Worm (Caenorhabditis elegans): ENCODE data around the gene C49F8.1.

C49F8.1 gene

DNA sequence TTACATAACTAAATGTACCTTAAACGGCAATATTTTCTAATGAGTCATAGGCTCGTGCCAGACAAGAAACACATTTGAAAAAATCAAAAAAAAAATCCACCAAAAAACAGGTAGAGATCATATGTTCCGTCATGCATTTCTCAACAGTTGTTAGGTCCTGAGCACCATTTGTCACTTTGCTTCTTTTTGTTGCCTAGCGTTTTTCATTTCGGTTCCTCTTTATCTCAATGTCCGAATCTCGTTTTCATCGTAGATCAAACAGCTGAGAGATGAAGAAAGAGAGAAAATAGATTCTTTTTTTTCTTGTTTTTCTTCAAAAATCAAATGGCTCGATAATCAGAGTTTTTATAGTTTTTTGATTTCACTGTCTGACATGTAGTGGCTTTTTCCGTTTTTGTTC, 23.8 kb downstream of the C49F8.1 start:
- TF ChIP-seq unc-120 (tag; optimal IDR thresholded peaks at IDR 0.05; ENCODE audit: poor library complexity, severe bottlenecking) (peak; percentile 32), nhr-237 (tag; optimal IDR thresholded peaks at IDR 0.05) (no peak), drap-1 (GFP tag; optimal IDR thresholded peaks at IDR 0.05) (no peak), unc-62 (GFP tag; optimal IDR thresholded peaks at IDR 0.05) (peak; percentile 6), hlh-1 (tag; optimal IDR thresholded peaks at IDR 0.05) (peak; percentile 48), nhr-2 (tag; optimal IDR thresholded peaks at IDR 0.05) (no peak), mls-2 (tag; optimal IDR thresholded peaks at IDR 0.05) (no peak), nhr-28 (tag; optimal IDR thresholded peaks at IDR 0.05) (no peak)

- TF ChIP-seq sptf-1 (tag; optimal IDR thresholded peaks at IDR 0.05) (no peak), blmp-1 (tag; optimal IDR thresholded peaks at IDR 0.05) (no peak), mls-2 (tag; optimal IDR thresholded peaks at IDR 0.05) (no peak), elt-3 (tag; optimal IDR thresholded peaks at IDR 0.05) (no peak), ces-1 (GFP tag; optimal IDR thresholded peaks at IDR 0.05) (no peak), flh-1 (GFP tag; optimal IDR thresholded peaks at IDR 0.05) (no peak), sem-2 (GFP tag; optimal IDR thresholded peaks at IDR 0.05) (no peak), lin-32 (GFP tag; optimal IDR thresholded peaks at IDR 0.05) (no peak), nhr-2 (tag; optimal IDR thresholded peaks at IDR 0.05) (no peak), cnd-1 (tag; optimal IDR thresholded peaks at IDR 0.05) (no peak), hlh-1 (tag; optimal IDR thresholded peaks at IDR 0.05) (no peak), tbx-8 (GFP tag; optimal IDR thresholded peaks at IDR 0.05) (no peak)
These were observed 25.7 kb downstream of the C49F8.1 start for ce11 chrX:13339029-13339626.

DNA sequence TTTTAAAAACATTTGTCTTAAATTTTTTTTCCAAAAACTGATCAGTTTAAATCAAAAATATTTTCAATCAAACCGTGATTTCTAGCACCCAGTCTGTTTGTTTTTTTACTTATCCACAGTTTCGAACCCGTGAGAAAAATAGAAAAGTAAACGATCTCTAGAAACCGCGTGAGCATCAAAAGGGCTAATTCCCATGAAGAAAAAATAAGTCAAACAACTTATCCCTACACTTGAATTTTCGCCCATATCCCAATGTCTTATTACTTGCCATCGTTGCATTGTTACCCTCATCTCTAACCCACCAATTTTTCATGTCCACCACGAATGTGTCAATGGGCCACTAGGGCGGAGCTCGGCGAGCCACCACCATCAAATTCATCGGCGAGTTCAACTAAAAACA, 27.1 kb downstream of the C49F8.1 start, which contains the start of gene ptr-24:
ptr-24 (plus strand) TSS at position 301 of the 400 bp plus-strand sequence.
- TF ChIP-seq lin-32 (GFP tag; optimal IDR thresholded peaks at IDR 0.05) (no peak), ztf-11 (tag; optimal IDR thresholded peaks at IDR 0.05) (no peak), mab-5 (tag; optimal IDR thresholded peaks at IDR 0.05) (no peak), mls-2 (tag; optimal IDR thresholded peaks at IDR 0.05) (no peak), nhr-2 (tag; optimal IDR thresholded peaks at IDR 0.05) (no peak), ceh-83 (GFP tag; optimal IDR thresholded peaks at IDR 0.05) (no peak), pha-4 (tag; optimal IDR thresholded peaks at IDR 0.05) (no peak), nhr-12 (tag; optimal IDR thresholded peaks at IDR 0.05) (no peak), unc-120 (tag; optimal IDR thresholded peaks at IDR 0.05; ENCODE audit: poor library complexity, severe bottlenecking) (no peak), bed-3 (GFP tag; optimal IDR thresholded peaks at IDR 0.05) (no peak), nhr-76 (tag; optimal IDR thresholded peaks at IDR 0.05) (no peak), nhr-237 (tag; optimal IDR thresholded peaks at IDR 0.05) (no peak), unc-39 (tag; optimal IDR thresholded peaks at IDR 0.05) (no peak), snpc-4 (tag; optimal IDR thresholded peaks at IDR 0.05) (no peak), zip-8 (tag; optimal IDR thresholded peaks at IDR 0.05) (no peak), ces-1 (GFP tag; optimal IDR thresholded peaks at IDR 0.05) (no peak), tbx-8 (GFP tag; optimal IDR thresholded peaks at IDR 0.05) (no peak)

DNA sequence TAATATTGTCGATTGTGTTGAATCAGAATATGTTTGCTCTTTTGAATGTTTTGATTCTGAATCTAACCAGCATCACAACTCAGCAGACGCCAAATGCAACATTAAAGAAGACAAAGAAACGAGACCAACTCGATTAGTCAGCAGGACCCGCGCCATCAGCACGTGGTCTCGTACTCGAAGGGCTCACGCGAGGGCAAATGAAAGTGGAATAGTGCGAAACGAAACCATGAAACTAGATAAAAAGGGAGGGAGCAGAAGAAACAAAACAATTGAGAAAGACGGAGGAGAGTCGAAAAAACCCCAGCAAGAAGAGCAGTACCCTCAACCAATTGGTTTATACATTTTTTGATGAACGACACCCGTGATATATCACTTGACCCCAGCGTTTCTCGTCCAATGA, 27.8 kb downstream of the C49F8.1 start:
- TF ChIP-seq lin-13 (tag; optimal IDR thresholded peaks at IDR 0.05) (no peak), mep-1 (tag; optimal IDR thresholded peaks at IDR 0.05) (no peak), unc-62 (GFP tag; optimal IDR thresholded peaks at IDR 0.05) (no peak), unc-39 (tag; optimal IDR thresholded peaks at IDR 0.05) (no peak), elt-1 (tag; optimal IDR thresholded peaks at IDR 0.05; ENCODE audit: borderline replicate concordance, insufficient read depth) (no peak), tbx-8 (GFP tag; optimal IDR thresholded peaks at IDR 0.05) (no peak), zip-8 (tag; optimal IDR thresholded peaks at IDR 0.05) (no peak), bed-3 (GFP tag; optimal IDR thresholded peaks at IDR 0.05) (no peak), ham-2 (GFP tag; optimal IDR thresholded peaks at IDR 0.05) (no peak), ceh-43 (GFP tag; optimal IDR thresholded peaks at IDR 0.05) (no peak), ces-1 (GFP tag; optimal IDR thresholded peaks at IDR 0.05) (no peak), elt-3 (tag; optimal IDR thresholded peaks at IDR 0.05) (no peak), flh-1 (GFP tag; optimal IDR thresholded peaks at IDR 0.05) (no peak), mab-5 (tag; optimal IDR thresholded peaks at IDR 0.05) (no peak), unc-120 (tag; optimal IDR thresholded peaks at IDR 0.05; ENCODE audit: poor library complexity, severe bottlenecking) (no peak), mls-2 (tag; optimal IDR thresholded peaks at IDR 0.05) (no peak), sem-2 (GFP tag; optimal IDR thresholded peaks at IDR 0.05) (no peak)
